In genomic region chr3R:9341189-9342012, dm6 we compare ENCODE assay signal across 5 fruit fly cellular contexts.
TF ChIP-seq lines count a peak whose summit lies in the region.

No protein-coding gene starts in this region.

- peak; percentile 20 for TF ChIP-seq CTCF in whole organism, embryonic (GFP tag; optimal IDR thresholded peaks at IDR 0.05; lab: Kevin White, UChicago)

TF ChIP-seq in whole organism, adult, 20 proteins besides CTCF, POLR2A, EP300 and RAD21 (continues in another document):
- TF ChIP-seq kay (GFP tag; lab: Kevin White, UChicago; ENCODE audit: borderline replicate concordance) (peak; percentile 99), cnc (optimal IDR thresholded peaks at IDR 0.05; lab: Kevin White, UChicago) (peak; percentile 87 to 88), CG5204 (GFP tag; optimal IDR thresholded peaks at IDR 0.05; lab: Kevin White, UChicago) (peak; percentile 94), Clk (GFP tag; optimal IDR thresholded peaks at IDR 0.05; lab: Kevin White, UChicago) (peak; percentile 89), CG7045 (GFP tag; optimal IDR thresholded peaks at IDR 0.05; lab: Kevin White, UChicago) (peak; percentile 94), bab1 (GFP tag; optimal IDR thresholded peaks at IDR 0.05; lab: Kevin White, UChicago) (peak; percentile 88), tj (GFP tag; optimal IDR thresholded peaks at IDR 0.05; lab: Kevin White, UChicago) (peak; percentile 74), ovo (GFP tag; optimal IDR thresholded peaks at IDR 0.05; lab: Kevin White, UChicago) (peak; percentile 63), CG12768 (GFP tag; optimal IDR thresholded peaks at IDR 0.05; lab: Kevin White, UChicago) (peak; percentile 92), CG33017 (tag; optimal IDR thresholded peaks at IDR 0.05; lab: Kevin White, UChicago) (peak; percentile 94), Crg-1 (GFP tag; optimal IDR thresholded peaks at IDR 0.05; lab: Kevin White, UChicago) (peak; percentile 85), Hr96 (GFP tag; optimal IDR thresholded peaks at IDR 0.05; lab: Kevin White, UChicago) (peak; percentile 89), CG1620 (GFP tag; optimal IDR thresholded peaks at IDR 0.05; lab: Kevin White, UChicago) (peak; percentile 88), CG14711 (tag; optimal IDR thresholded peaks at IDR 0.05; lab: Kevin White, UChicago) (peak; percentile 87), toe (GFP tag; optimal IDR thresholded peaks at IDR 0.05; lab: Kevin White, UChicago) (peak; percentile 90), CG7101 (tag; optimal IDR thresholded peaks at IDR 0.05; lab: Kevin White, UChicago) (peak; percentile 95), cic (GFP tag; optimal IDR thresholded peaks at IDR 0.05; lab: Kevin White, UChicago) (peak; percentile 76), CG11617 (GFP tag; optimal IDR thresholded peaks at IDR 0.05; lab: Kevin White, UChicago) (peak; percentile 94)

TF ChIP-seq in whole organism, embryonic, 481 proteins besides CTCF, POLR2A, EP300 and RAD21 (continues in another document):
- TF ChIP-seq bsh (GFP tag; optimal IDR thresholded peaks at IDR 0.05; lab: Kevin White, UChicago) (peak in 1 of 2 experiments; percentile 68), Med (GFP tag; lab: Kevin White, UChicago) (peak; percentile 93), hkb (optimal IDR thresholded peaks at IDR 0.05; lab: Kevin White, UChicago) (no peak), hkb (GFP tag; IDR thresholded peaks at IDR 0.05; lab: Robert Waterston, UW) (peak; percentile 67), disco-r (GFP tag; optimal IDR thresholded peaks at IDR 0.05; lab: Kevin White, UChicago) (no peak), Awh (GFP tag; IDR thresholded peaks at IDR 0.05; lab: Robert Waterston, UW) (no peak), D19A (tag; optimal IDR thresholded peaks at IDR 0.05; lab: Kevin White, UChicago) (peak; percentile 68), Poxn (GFP tag; IDR thresholded peaks at IDR 0.05; lab: Robert Waterston, UW) (no peak), MTF-1 (GFP tag; optimal IDR thresholded peaks at IDR 0.05; lab: Kevin White, UChicago; ENCODE audit: borderline replicate concordance) (peak; percentile 79), knrl (GFP tag; IDR thresholded peaks at IDR 0.05; lab: Robert Waterston, UW; ENCODE audit: partially characterized antibody) (peak; percentile 92), Hmr (GFP tag; optimal IDR thresholded peaks at IDR 0.05; lab: Kevin White, UChicago) (peak; percentile 86), zen (tag; optimal IDR thresholded peaks at IDR 0.05; lab: Kevin White, UChicago) (peak; percentile 69), sob (GFP tag; IDR thresholded peaks at IDR 0.05; lab: Robert Waterston, UW) (peak; percentile 78), CG18476 (GFP tag; optimal IDR thresholded peaks at IDR 0.05; lab: Kevin White, UChicago) (peak; percentile 75), danr (GFP tag; IDR thresholded peaks at IDR 0.05; lab: Robert Waterston, UW) (no peak), rib (GFP tag; IDR thresholded peaks at IDR 0.05; lab: Robert Waterston, UW) (peak; percentile 45; the same call in 1 of the 2 replicates), Trl (optimal IDR thresholded peaks at IDR 0.05; lab: Kevin White, UChicago) (peak; percentile 4 to 69), Trl (GFP tag; optimal IDR thresholded peaks at IDR 0.05; lab: Kevin White, UChicago) (peak; percentile 32)

TF ChIP-seq in whole organism, prepupa, 60 proteins besides CTCF, POLR2A, EP300 and RAD21 (continues in another document):
- peak; percentile 88 for TF ChIP-seq Sox102F (GFP tag; optimal IDR thresholded peaks at IDR 0.05; lab: Kevin White, UChicago)
- TF ChIP-seq Eip78C (GFP tag; lab: Kevin White, UChicago) = peak; percentile 97
- TF ChIP-seq CG8632 (GFP tag; optimal IDR thresholded peaks at IDR 0.05; lab: Kevin White, UChicago) = peak; percentile 67
- TF ChIP-seq Lpt (GFP tag; optimal IDR thresholded peaks at IDR 0.05; lab: Kevin White, UChicago) = peak; percentile 62
- peak; percentile 53; the same call in 1 of the 2 replicates for TF ChIP-seq Gug (GFP tag; IDR thresholded peaks at IDR 0.05; lab: Robert Waterston, UW)
- TF ChIP-seq achi (GFP tag; optimal IDR thresholded peaks at IDR 0.05; lab: Kevin White, UChicago) = peak; percentile 85
- TF ChIP-seq net (GFP tag; optimal IDR thresholded peaks at IDR 0.05; lab: Kevin White, UChicago) = peak; percentile 75
- TF ChIP-seq fd59A (GFP tag; optimal IDR thresholded peaks at IDR 0.05; lab: Kevin White, UChicago) = peak; percentile 67
- peak; percentile 73 for TF ChIP-seq CG31627 (GFP tag; optimal IDR thresholded peaks at IDR 0.05; lab: Kevin White, UChicago)
- TF ChIP-seq Sox15 (GFP tag; optimal IDR thresholded peaks at IDR 0.05; lab: Kevin White, UChicago) = peak; percentile 47
- peak; percentile 55 for TF ChIP-seq CG9139 (GFP tag; optimal IDR thresholded peaks at IDR 0.05; lab: Kevin White, UChicago)
- peak; percentile 8; the same call in 1 of the 2 replicates for TF ChIP-seq CG11294 (GFP tag; IDR thresholded peaks at IDR 0.05; lab: Robert Waterston, UW)
- TF ChIP-seq OdsH (GFP tag; optimal IDR thresholded peaks at IDR 0.05; lab: Kevin White, UChicago) = peak; percentile 80
- peak; percentile 83 for TF ChIP-seq topi (GFP tag; optimal IDR thresholded peaks at IDR 0.05; lab: Kevin White, UChicago)
- TF ChIP-seq CG8119 (GFP tag; IDR thresholded peaks at IDR 0.05; lab: Robert Waterston, UW) = peak; percentile 79; the same call in 2 of the 3 replicates
- TF ChIP-seq CG34406 (GFP tag; optimal IDR thresholded peaks at IDR 0.05; lab: Kevin White, UChicago) = peak; percentile 81
- peak; percentile 80 for TF ChIP-seq Sox14 (GFP tag; optimal IDR thresholded peaks at IDR 0.05; lab: Kevin White, UChicago)
- peak; percentile 82 for TF ChIP-seq CG10669 (GFP tag; optimal IDR thresholded peaks at IDR 0.05; lab: Kevin White, UChicago)
- peak; percentile 54 for TF ChIP-seq Ets21C (GFP tag; optimal IDR thresholded peaks at IDR 0.05; lab: Kevin White, UChicago)

TF ChIP-seq in whole organism, pupa, 21 proteins besides CTCF, POLR2A, EP300 and RAD21 (continues in another document):
- peak; percentile 67 for TF ChIP-seq Ets98B (GFP tag; IDR thresholded peaks at IDR 0.05; lab: Robert Waterston, UW)
- TF ChIP-seq D1 (tag; optimal IDR thresholded peaks at IDR 0.05; lab: Kevin White, UChicago) = peak; percentile 31
- TF ChIP-seq CG13204 (GFP tag; optimal IDR thresholded peaks at IDR 0.05; lab: Kevin White, UChicago) = peak; percentile 72
- TF ChIP-seq CG14655 (GFP tag; optimal IDR thresholded peaks at IDR 0.05; lab: Kevin White, UChicago) = peak; percentile 86
- peak; percentile 75 for TF ChIP-seq CG34367 (tag; optimal IDR thresholded peaks at IDR 0.05; lab: Kevin White, UChicago)
- peak; percentile 89 for TF ChIP-seq CG8159 (tag; optimal IDR thresholded peaks at IDR 0.05; lab: Kevin White, UChicago)
- peak; percentile 83 for TF ChIP-seq CG8301 (tag; optimal IDR thresholded peaks at IDR 0.05; lab: Kevin White, UChicago)
- peak; percentile 71; the same call in 1 of the 3 replicates for TF ChIP-seq fd96Ca (GFP tag; IDR thresholded peaks at IDR 0.05; lab: Robert Waterston, UW)
- TF ChIP-seq gl (tag; optimal IDR thresholded peaks at IDR 0.05; lab: Kevin White, UChicago) = peak; percentile 59
- peak; percentile 80 for TF ChIP-seq Snoo (tag; optimal IDR thresholded peaks at IDR 0.05; lab: Kevin White, UChicago)
- TF ChIP-seq CG4496 (GFP tag; IDR thresholded peaks at IDR 0.05; lab: Robert Waterston, UW) = peak; percentile 80
- TF ChIP-seq Pif1B (GFP tag; optimal IDR thresholded peaks at IDR 0.05; lab: Kevin White, UChicago) = peak; percentile 82
- peak; percentile 74 for TF ChIP-seq CG17806 (tag; optimal IDR thresholded peaks at IDR 0.05; lab: Kevin White, UChicago)
- peak; percentile 86 for TF ChIP-seq CG15710 (tag; optimal IDR thresholded peaks at IDR 0.05; lab: Kevin White, UChicago)
- peak; percentile 80 for TF ChIP-seq Pif1A (GFP tag; optimal IDR thresholded peaks at IDR 0.05; lab: Kevin White, UChicago)
- TF ChIP-seq EcR (GFP tag; optimal IDR thresholded peaks at IDR 0.05; lab: Kevin White, UChicago) = peak; percentile 44
- peak; percentile 37; the same call in 1 of the 2 replicates for TF ChIP-seq rn (GFP tag; IDR thresholded peaks at IDR 0.05; lab: Robert Waterston, UW)
- peak; percentile 56 for TF ChIP-seq CG32121 (GFP tag; IDR thresholded peaks at IDR 0.05; lab: Robert Waterston, UW)
- peak; percentile 74 for TF ChIP-seq CG9948 (tag; optimal IDR thresholded peaks at IDR 0.05; lab: Kevin White, UChicago)
- peak; percentile 40 for TF ChIP-seq CG12605 (GFP tag; IDR thresholded peaks at IDR 0.05; lab: Robert Waterston, UW)

TF ChIP-seq in whole organism, wandering third instar larva, 38 proteins besides CTCF, POLR2A, EP300 and RAD21 (continues in another document):
- peak; percentile 74 for TF ChIP-seq sv (GFP tag; optimal IDR thresholded peaks at IDR 0.05; lab: Kevin White, UChicago)
- TF ChIP-seq OdsH (GFP tag; optimal IDR thresholded peaks at IDR 0.05; lab: Kevin White, UChicago) = peak; percentile 88
- peak; percentile 89 for TF ChIP-seq CrebA (GFP tag; optimal IDR thresholded peaks at IDR 0.05; lab: Kevin White, UChicago; ENCODE audit: borderline replicate concordance)
- peak; percentile 13 to 85 for TF ChIP-seq foxo (GFP tag; optimal IDR thresholded peaks at IDR 0.05; lab: Kevin White, UChicago)
- peak; percentile 54 for TF ChIP-seq Hr83 (GFP tag; optimal IDR thresholded peaks at IDR 0.05; lab: Kevin White, UChicago; ENCODE audit: poor library complexity, severe bottlenecking)
- peak in 1 of 2 experiments; percentile 26 for TF ChIP-seq dl (GFP tag; optimal IDR thresholded peaks at IDR 0.05; lab: Kevin White, UChicago; ENCODE audit: insufficient read depth in 1 of 2, partially characterized antibody in 2 of 2)
- TF ChIP-seq CG9705 (GFP tag; optimal IDR thresholded peaks at IDR 0.05; lab: Kevin White, UChicago) = peak; percentile 83
- peak; percentile 87 for TF ChIP-seq Dif (GFP tag; optimal IDR thresholded peaks at IDR 0.05; lab: Kevin White, UChicago; ENCODE audit: partially characterized antibody)
- peak; percentile 80 for TF ChIP-seq brk (GFP tag; optimal IDR thresholded peaks at IDR 0.05; lab: Kevin White, UChicago)
- peak; percentile 59 for TF ChIP-seq Mio (GFP tag; optimal IDR thresholded peaks at IDR 0.05; lab: Kevin White, UChicago)
- TF ChIP-seq rgr (GFP tag; optimal IDR thresholded peaks at IDR 0.05; lab: Kevin White, UChicago) = peak; percentile 89
- TF ChIP-seq Rel (GFP tag; optimal IDR thresholded peaks at IDR 0.05; lab: Kevin White, UChicago) = peak; percentile 82
- peak; percentile 77 for TF ChIP-seq Rel (tag; optimal IDR thresholded peaks at IDR 0.05; lab: Kevin White, UChicago)
- peak; percentile 78 for TF ChIP-seq Jra (GFP tag; optimal IDR thresholded peaks at IDR 0.05; lab: Kevin White, UChicago)
- TF ChIP-seq dmrt93B (GFP tag; optimal IDR thresholded peaks at IDR 0.05; lab: Kevin White, UChicago) = peak; percentile 69
- peak; percentile 14 for TF ChIP-seq Vsx2 (GFP tag; optimal IDR thresholded peaks at IDR 0.05; lab: Kevin White, UChicago; ENCODE audit: partially characterized antibody)
- TF ChIP-seq pan (optimal IDR thresholded peaks at IDR 0.05; lab: Kevin White, UChicago) = no peak
- no peak for TF ChIP-seq Myc (optimal IDR thresholded peaks at IDR 0.05; lab: Kevin White, UChicago)
- peak; percentile 42 for TF ChIP-seq jim (GFP tag; optimal IDR thresholded peaks at IDR 0.05; lab: Kevin White, UChicago)
- TF ChIP-seq h (GFP tag; optimal IDR thresholded peaks at IDR 0.05; lab: Kevin White, UChicago) = peak; percentile 90
- TF ChIP-seq tai (GFP tag; optimal IDR thresholded peaks at IDR 0.05; lab: Kevin White, UChicago) = peak; percentile 71
- no peak for TF ChIP-seq GATAd (GFP tag; optimal IDR thresholded peaks at IDR 0.05; lab: Kevin White, UChicago)
